Worm (Caenorhabditis elegans) whole organism, L4 larva: ENCODE measurements around the gene Y69H2.1.

Experiments
- D1046.2 ChIP-seq: fragments of 200-800 bp; sonication (Bioruptor generic); IDR thresholded peaks from 2 replicates; pipeline ENCODE4 v1.3.6; 2022; ENCODE audit warnings: missing genetic modification characterization, missing compliant biosample characterization
- F37D6.2 ChIP-seq: sonication (generic microtip); optimal IDR thresholded peaks from 2 replicates; lab custom pipeline; 2016; ENCODE audit warnings: mild to moderate bottlenecking, missing genetic modification characterization, missing compliant biosample characterization
- F44E2.7 ChIP-seq: fragments of 200-800 bp; sonication (Bioruptor generic); IDR thresholded peaks from 2 replicates; pipeline ENCODE4 v2.1.2; 2022; ENCODE audit warnings: missing genetic modification characterization, missing compliant biosample characterization
- T20F7.1 ChIP-seq: fragments of 200-800 bp; sonication (Bioruptor generic); optimal IDR thresholded peaks from 2 replicates; lab custom pipeline; 2018; ENCODE audit warnings: mild to moderate bottlenecking, missing genetic modification characterization, missing compliant biosample characterization
- T26A8.4 ChIP-seq: fragments of 200-800 bp; sonication (Bioruptor generic); IDR thresholded peaks from 2 replicates; pipeline ENCODE4 v1.3.6; 2022; ENCODE audit warnings: missing genetic modification characterization, missing compliant biosample characterization
- Y48G9A.11 ChIP-seq: fragments of 200-800 bp; sonication (Bioruptor generic); IDR thresholded peaks from 2 replicates; pipeline ENCODE4 v1.3.6; 2022; ENCODE audit warnings: missing genetic modification reagents, missing genetic modification characterization, missing compliant biosample characterization
- ceh-20 ChIP-seq: fragments of 200-800 bp; sonication (Bioruptor generic); IDR thresholded peaks from 2 replicates; pipeline ENCODE4 v1.3.6; 2022; ENCODE audit warnings: missing genetic modification reagents, missing genetic modification characterization, missing compliant biosample characterization
- ceh-28 ChIP-seq: fragments of 150-350 bp; optimal IDR thresholded peaks from 2 replicates; lab custom pipeline; 2014; ENCODE audit warnings: missing biosample characterization, missing genetic modification reagents, missing genetic modification characterization
- ceh-44 ChIP-seq: fragments of 200-800 bp; sonication (Bioruptor generic); IDR thresholded peaks from 2 replicates; pipeline ENCODE4 v1.3.6; 2022; ENCODE audit warnings: missing genetic modification reagents, missing genetic modification characterization, missing compliant biosample characterization
- ceh-62 ChIP-seq: sonication (generic microtip); optimal IDR thresholded peaks from 2 replicates; lab custom pipeline; 2017; ENCODE audit warnings: missing biosample characterization, missing genetic modification characterization
- ces-1 ChIP-seq: fragments of 150-350 bp; sonication (generic microtip); optimal IDR thresholded peaks from 4 replicates; lab custom pipeline; 2014; ENCODE audit warnings: missing biosample characterization, missing genetic modification reagents, missing genetic modification characterization
- daf-16 ChIP-seq, 3 experiments: sonication (generic microtip); optimal IDR thresholded peaks; 2 replicates each; lab custom pipeline; 2016 to 2017; ENCODE audit warnings: missing genetic modification characterization in 3 of 3, missing genetic modification reagents in 3 of 3, mild to moderate bottlenecking in 2 of 3, missing compliant biosample characterization in 2 of 3, missing biosample characterization in 1 of 3, moderate library complexity in 1 of 3
- daf-19 ChIP-seq: fragments of 200-800 bp; sonication (Bioruptor generic); conservative IDR thresholded peaks from 2 replicates; pipeline ENCODE4 v1.3.6; 2022; ENCODE audit warnings: missing genetic modification characterization, missing compliant biosample characterization
- daf-8 ChIP-seq: fragments of 200-800 bp; sonication (Bioruptor generic); IDR thresholded peaks from 2 replicates; pipeline ENCODE4 v1.3.6; 2022; ENCODE audit warnings: missing genetic modification characterization, missing compliant biosample characterization
- dmd-8 ChIP-seq: fragments of 200-800 bp; sonication (Bioruptor generic); IDR thresholded peaks from 2 replicates; pipeline ENCODE4 v1.3.6; 2022; ENCODE audit warnings: missing genetic modification characterization, missing compliant biosample characterization
- dve-1 ChIP-seq: sonication (generic microtip); optimal IDR thresholded peaks from 2 replicates; lab custom pipeline; 2017; ENCODE audit warnings: antibody characterized with exemption, mild to moderate bottlenecking, missing genetic modification characterization, missing compliant biosample characterization; ENCODE audit not compliant: insufficient read depth
- hif-1 ChIP-seq, 2 experiments: sonication (generic microtip); optimal IDR thresholded peaks; 2 replicates each; lab custom pipeline; 2016 to 2017; ENCODE audit warnings: missing compliant biosample characterization in 2 of 2, missing genetic modification characterization in 2 of 2, missing genetic modification reagents in 2 of 2, missing genotype in 2 of 2, mild to moderate bottlenecking in 1 of 2
- hlh-11 ChIP-seq: fragments of 200-800 bp; sonication (Bioruptor generic); optimal IDR thresholded peaks from 2 replicates; lab custom pipeline; 2018; ENCODE audit warnings: mild to moderate bottlenecking, missing genetic modification characterization, missing compliant biosample characterization
- hlh-30 ChIP-seq: sonication (generic microtip); optimal IDR thresholded peaks from 2 replicates; lab custom pipeline; 2017; ENCODE audit warnings: antibody characterized with exemption, mild to moderate bottlenecking, missing genetic modification characterization, missing compliant biosample characterization; ENCODE audit not compliant: insufficient read depth
- hmg-1.1 ChIP-seq: fragments of 200-800 bp; sonication (Bioruptor generic); IDR thresholded peaks from 2 replicates; pipeline ENCODE4 v1.3.6; 2022; ENCODE audit warnings: missing genetic modification reagents, missing genetic modification characterization, missing compliant biosample characterization
- lim-7 ChIP-seq: fragments of 200-800 bp; sonication (Bioruptor generic); IDR thresholded peaks from 2 replicates; pipeline ENCODE4 v1.3.6; 2022; ENCODE audit warnings: missing genetic modification characterization, missing compliant biosample characterization
- lin-13 ChIP-seq: fragments of 150-350 bp; optimal IDR thresholded peaks from 2 replicates; lab custom pipeline; 2014; ENCODE audit warnings: missing biosample characterization, missing genetic modification reagents, missing genetic modification characterization
- lin-39 ChIP-seq: fragments of 150-350 bp; optimal IDR thresholded peaks from 2 replicates; lab custom pipeline; 2014; ENCODE audit warnings: missing biosample characterization, missing genetic modification reagents, missing genetic modification characterization
- lsy-2 ChIP-seq, 2 experiments: fragments of 150-350 bp in 1 of 2; sonication (generic microtip) in 1 of 2; optimal IDR thresholded peaks; 2 replicates each; lab custom pipeline; 2014 to 2017; ENCODE audit warnings: missing biosample characterization in 2 of 2, missing genetic modification characterization in 2 of 2
- madf-5 ChIP-seq, 2 experiments: fragments of 200-800 bp; sonication (Bioruptor generic); IDR thresholded peaks; 2 replicates each; pipeline ENCODE4 v1.3.6; 2022; ENCODE audit warnings: missing compliant biosample characterization in 2 of 2, missing genetic modification characterization in 2 of 2
- mdl-1 ChIP-seq, 2 experiments: fragments of 150-350 bp in 1 of 2; sonication (generic microtip) in 1 of 2; optimal IDR thresholded peaks; 2 replicates each; lab custom pipeline; 2014 to 2017; ENCODE audit warnings: missing biosample characterization in 2 of 2, missing genetic modification characterization in 2 of 2
- mep-1 ChIP-seq: fragments of 150-350 bp; sonication (generic microtip); optimal IDR thresholded peaks from 3 replicates; lab custom pipeline; 2014; ENCODE audit warnings: missing biosample characterization, missing genetic modification characterization
- nhr-11 ChIP-seq: fragments of 150-350 bp; optimal IDR thresholded peaks from 2 replicates; lab custom pipeline; 2014; ENCODE audit warnings: missing biosample characterization, missing genetic modification characterization
- nhr-28 ChIP-seq: fragments of 150-350 bp; optimal IDR thresholded peaks from 2 replicates; lab custom pipeline; 2014; ENCODE audit warnings: missing biosample characterization, missing genetic modification characterization
- nhr-77 ChIP-seq: fragments of 150-350 bp; optimal IDR thresholded peaks from 2 replicates; lab custom pipeline; 2014; ENCODE audit warnings: missing biosample characterization, missing genetic modification characterization
- pha-4 ChIP-seq, 2 experiments: fragments of 150-350 bp in 1 of 2; fragments of 200-800 bp in 1 of 2; sonication (Bioruptor generic) in 1 of 2; IDR thresholded peaks in 1 of 2; optimal IDR thresholded peaks in 1 of 2; 2 replicates each; pipeline versions ENCODE4 v1.3.6 to Lab custom; 2014 to 2022; ENCODE audit warnings: missing genetic modification characterization in 2 of 2, missing genetic modification reagents in 2 of 2, missing biosample characterization in 1 of 2, missing compliant biosample characterization in 1 of 2
- php-3 ChIP-seq: fragments of 200-800 bp; sonication (Bioruptor generic); IDR thresholded peaks from 2 replicates; pipeline ENCODE4 v1.3.6; 2022; ENCODE audit warnings: missing genetic modification reagents, missing genetic modification characterization, missing compliant biosample characterization
- rbr-2 ChIP-seq: sonication (generic microtip); optimal IDR thresholded peaks from 2 replicates; lab custom pipeline; 2016; ENCODE audit warnings: missing genotype, missing genetic modification characterization, missing compliant biosample characterization
- set-16 ChIP-seq: fragments of 200-800 bp; sonication (Bioruptor generic); IDR thresholded peaks from 2 replicates; pipeline ENCODE4 v1.3.6; 2022; ENCODE audit warnings: missing genetic modification reagents, missing genetic modification characterization, missing compliant biosample characterization
- snpc-4 ChIP-seq: fragments of 150-350 bp; optimal IDR thresholded peaks from 2 replicates; lab custom pipeline; 2014; ENCODE audit warnings: missing biosample characterization, missing genetic modification characterization
- tra-1 ChIP-seq: fragments of 200-800 bp; sonication (Bioruptor generic); IDR thresholded peaks from 2 replicates; pipeline ENCODE4 v1.3.6; 2022; ENCODE audit warnings: missing genetic modification reagents, missing genetic modification characterization, missing compliant biosample characterization
- unc-130 ChIP-seq: sonication (generic microtip); optimal IDR thresholded peaks from 2 replicates; lab custom pipeline; 2016; ENCODE audit warnings: missing genetic modification reagents, missing genetic modification characterization, missing compliant biosample characterization
- zag-1 ChIP-seq: fragments of 150-350 bp; optimal IDR thresholded peaks from 2 replicates; lab custom pipeline; 2014; ENCODE audit warnings: missing biosample characterization, missing genetic modification characterization
- zfp-2 ChIP-seq: sonication (generic microtip); optimal IDR thresholded peaks from 2 replicates; lab custom pipeline; 2016; ENCODE audit warnings: mild to moderate bottlenecking, missing genetic modification characterization, missing compliant biosample characterization
- zip-11 ChIP-seq: fragments of 200-800 bp; sonication (Bioruptor generic); IDR thresholded peaks from 2 replicates; pipeline ENCODE4 v1.3.6; 2022; ENCODE audit warnings: missing genetic modification characterization, missing compliant biosample characterization

Gene Y69H2.1

DNA sequence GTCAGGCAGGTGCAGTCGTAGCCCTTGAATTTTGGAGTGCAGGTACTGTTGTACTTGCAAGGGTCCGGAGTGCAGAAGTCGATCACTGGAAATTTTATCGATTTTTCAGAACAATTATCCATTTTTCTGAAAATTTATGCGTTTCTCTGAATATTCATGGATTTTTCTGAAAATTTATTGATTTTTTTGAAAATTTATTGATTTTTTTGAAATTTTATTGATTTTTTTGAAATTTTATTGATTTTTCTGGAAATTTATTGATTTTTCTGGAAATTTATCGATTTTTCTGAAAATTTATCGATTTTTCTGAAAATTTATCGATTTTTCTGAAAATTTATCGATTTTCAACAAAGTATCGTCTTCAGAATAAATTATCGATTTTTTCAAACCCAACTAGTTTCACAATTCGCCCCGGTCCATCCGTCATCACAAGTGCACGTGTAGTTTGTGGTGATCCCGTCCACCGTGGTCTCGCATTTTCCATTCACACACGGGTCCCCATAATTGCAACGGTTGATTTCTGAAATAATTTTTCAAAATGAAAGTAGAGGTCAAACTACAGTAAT is 9.7 kb upstream of the Y69H2.1 start:
- TF ChIP-seq lim-7 (no peak), ceh-28 (tag; lab: Kevin White, UChicago) (peak; percentile 87), hlh-11 (tag; lab: Kevin White, UChicago) (no peak), zfp-2 (no peak)

DNA sequence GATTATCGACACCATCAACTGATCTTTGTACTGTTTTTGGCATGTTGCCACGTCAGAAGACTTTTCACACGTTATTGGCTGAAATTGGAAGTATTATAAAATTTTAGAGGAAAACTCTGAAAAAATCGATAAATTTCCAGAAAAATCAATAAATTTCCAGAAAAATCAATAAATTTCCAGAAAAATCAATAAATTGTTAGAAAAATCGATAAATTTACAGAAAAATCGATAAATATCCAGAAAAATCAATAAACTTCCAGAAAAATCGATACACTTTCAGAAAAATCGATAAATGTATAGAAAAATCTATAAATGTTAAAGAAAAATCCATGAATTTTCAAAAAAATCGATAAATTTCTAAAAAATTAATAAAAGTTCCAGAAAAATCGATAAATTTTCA is 6.5 kb upstream of the Y69H2.1 start:
- TF ChIP-seq tra-1 (GFP tag; lab: Robert Waterston, UW) (no peak), zag-1 (tag; lab: Kevin White, UChicago) (no peak), hmg-1.1 (GFP tag; lab: Robert Waterston, UW) (no peak), T20F7.1 (no peak), dve-1 (tag; lab: Kevin White, UChicago) (no peak), ceh-28 (tag; lab: Kevin White, UChicago) (peak; percentile 89), snpc-4 (tag; lab: Kevin White, UChicago) (no peak)

DNA sequence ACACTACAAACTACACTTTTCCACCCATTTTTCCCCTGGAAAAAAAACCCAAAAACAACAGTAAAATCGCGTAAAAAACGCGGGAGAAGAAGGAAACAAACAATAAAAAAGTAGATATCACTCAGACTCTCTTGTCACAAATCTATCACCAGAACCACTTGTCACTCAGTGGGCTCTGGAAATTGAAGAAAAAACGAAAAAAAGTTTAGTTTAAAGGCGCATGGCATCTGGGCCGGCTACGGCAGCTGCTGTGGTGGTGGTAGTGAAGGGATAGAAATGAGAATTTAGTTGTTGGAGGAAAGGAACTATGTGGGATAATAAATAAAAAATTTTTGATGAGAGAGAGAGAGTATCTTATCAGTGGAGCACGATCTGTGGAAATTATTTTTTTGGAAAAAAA is 5.1 kb upstream of the Y69H2.1 start:
- TF ChIP-seq ces-1 = no peak
- 0 out of 2 replicates have a peak, but pooled peaks have one; percentile 15 for TF ChIP-seq ceh-20
- TF ChIP-seq F37D6.2 (tag; lab: Kevin White, UChicago) = no peak
- peak; percentile 48 for TF ChIP-seq nhr-11 (tag; lab: Kevin White, UChicago)
- no peak for TF ChIP-seq T26A8.4 (GFP tag; lab: Robert Waterston, UW)
- peak in 1 of 2 experiments; percentile 24 for TF ChIP-seq daf-16 (GFP tag; optimal IDR thresholded peaks at IDR 0.05; lab: Kevin White, UChicago)
- TF ChIP-seq daf-16 (tag; optimal IDR thresholded peaks at IDR 0.05; lab: Kevin White, UChicago) = no peak
- TF ChIP-seq php-3 (GFP tag; lab: Robert Waterston, UW) = no peak
- TF ChIP-seq, all 104 proteins: peak for 3

DNA sequence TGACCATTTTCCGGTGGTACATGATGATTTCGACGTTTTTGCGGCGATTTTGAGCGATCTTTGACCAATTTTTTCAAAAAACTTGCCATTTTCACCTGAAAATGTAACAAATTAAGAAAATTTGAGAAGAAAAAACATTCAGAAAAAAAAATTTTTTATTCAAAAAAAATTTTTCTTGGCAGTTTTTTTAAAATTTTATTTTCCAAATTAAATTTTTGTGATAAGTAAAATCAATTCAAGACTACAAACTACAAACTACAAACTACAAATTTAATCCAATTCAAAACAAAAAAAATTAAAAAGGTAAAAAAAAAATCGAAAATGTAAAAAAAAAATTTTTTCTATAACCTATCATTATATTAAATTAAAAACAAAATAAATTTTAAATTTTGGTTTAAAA is 4.4 kb upstream of the Y69H2.1 start, which contains the start of gene Y69H2.15:
TSS of gene Y69H2.15 (minus strand) at position 101 of the 400 bp plus-strand sequence.
- TF ChIP-seq ces-1 (no peak), ceh-62 (tag; lab: Kevin White, UChicago) (no peak), zip-11 (GFP tag; lab: Robert Waterston, UW) (no peak), T26A8.4 (GFP tag; lab: Robert Waterston, UW) (no peak), set-16 (no peak), daf-19 (no peak), lin-39 (no peak)

DNA sequence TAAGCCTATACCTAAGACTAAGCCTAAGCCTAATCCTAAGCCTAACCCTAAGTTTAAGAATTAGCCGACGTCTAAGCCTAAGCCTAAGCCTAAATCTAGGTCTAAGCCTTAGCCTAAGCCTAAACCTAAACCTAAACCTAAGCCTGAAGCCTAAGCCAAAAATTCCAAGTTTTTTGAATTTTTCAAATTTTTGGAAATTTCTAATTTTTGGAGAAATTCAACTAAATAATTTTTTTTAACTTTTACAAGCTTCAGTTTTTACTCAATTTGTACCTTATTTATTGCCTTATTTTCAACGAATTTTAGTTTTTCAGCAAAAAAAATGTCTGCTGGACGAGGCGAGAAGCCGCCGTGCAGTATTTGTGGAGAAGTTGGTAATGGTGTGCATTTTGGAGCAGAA is 6.1 kb downstream of the Y69H2.1 start, which contains the start of gene nhr-70:
TSS of gene nhr-70 (plus strand) at position 301 of the 400 bp plus-strand sequence.
- TF ChIP-seq F44E2.7 (GFP tag; lab: Robert Waterston, UW) (no peak), unc-130 (GFP tag; lab: Kevin White, UChicago) (no peak), hif-1 (tag; optimal IDR thresholded peaks at IDR 0.05; lab: Kevin White, UChicago) (no peak), daf-8 (GFP tag; lab: Robert Waterston, UW) (no peak), lin-39 (no peak), D1046.2 (GFP tag; lab: Robert Waterston, UW) (no peak), ceh-44 (GFP tag; lab: Robert Waterston, UW) (no peak)

DNA sequence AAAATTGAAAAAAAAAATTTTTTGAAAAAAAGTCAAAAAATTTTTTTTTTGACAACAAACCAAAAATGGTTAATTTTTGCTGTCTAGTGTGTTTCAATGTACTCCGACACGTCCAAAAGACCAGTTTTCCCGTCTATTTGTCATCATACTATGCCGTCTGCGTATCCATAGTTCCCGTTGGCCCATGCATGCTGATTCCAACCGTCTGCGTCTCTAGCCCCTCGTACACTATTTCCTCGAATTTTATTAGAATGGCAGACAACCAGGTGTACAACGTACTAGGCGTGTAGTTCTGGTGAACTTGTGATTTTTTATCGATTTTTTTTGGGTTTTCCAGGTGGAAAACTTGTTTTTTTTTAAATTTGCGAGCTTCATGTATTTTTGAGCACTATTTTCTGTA is 7.9 kb downstream of the Y69H2.1 start:
- TF ChIP-seq rbr-2 (tag; lab: Kevin White, UChicago) (peak; percentile 40), madf-5 (GFP tag; IDR thresholded peaks at IDR 0.05; lab: Robert Waterston, UW) (no peak), mdl-1 (tag; optimal IDR thresholded peaks at IDR 0.05; lab: Kevin White, UChicago) (peak; percentile 59 to 82), nhr-77 (tag; lab: Kevin White, UChicago) (peak; percentile 63), hlh-30 (tag; lab: Kevin White, UChicago) (peak; percentile 90), dve-1 (tag; lab: Kevin White, UChicago) (peak; percentile 81), mep-1 (tag; lab: Kevin White, UChicago) (peak; percentile 72), pha-4 (GFP tag; IDR thresholded peaks at IDR 0.05; lab: Robert Waterston, UW) (peak; percentile 60), pha-4 (tag; optimal IDR thresholded peaks at IDR 0.05; lab: Kevin White, UChicago) (no peak), lin-13 (GFP tag; lab: Kevin White, UChicago) (peak; percentile 23), D1046.2 (GFP tag; lab: Robert Waterston, UW) (no peak), Y48G9A.11 (no peak), dmd-8 (GFP tag; lab: Robert Waterston, UW) (no peak), daf-16 (GFP tag; optimal IDR thresholded peaks at IDR 0.05; lab: Kevin White, UChicago) (peak in 1 of 2 experiments; percentile 1), daf-16 (tag; optimal IDR thresholded peaks at IDR 0.05; lab: Kevin White, UChicago) (peak; percentile 82), T20F7.1 (no peak), nhr-28 (tag; lab: Kevin White, UChicago) (peak; percentile 84), zag-1 (tag; lab: Kevin White, UChicago) (no peak), lsy-2 (tag; optimal IDR thresholded peaks at IDR 0.05; lab: Kevin White, UChicago) (peak in 1 of 2 experiments; percentile 60)
